Fruit fly (Drosophila melanogaster) whole organism, prepupa: ENCODE data around the gene Lipt2.

Experiments
- Blimp-1 ChIP-seq: fragments of 200-800 bp; sonication (Bioruptor generic); optimal IDR thresholded peaks from 3 replicates; lab custom pipeline; 2017; ENCODE audit warnings: missing biosample characterization, missing genetic modification characterization, mild to moderate bottlenecking, moderate library complexity, missing genetic modification reagents
- CG11902 ChIP-seq: fragments of 200-800 bp; sonication (Bioruptor generic); optimal IDR thresholded peaks from 3 replicates; lab custom pipeline; 2016; ENCODE audit warnings: missing biosample characterization, missing genetic modification characterization
- CG6854 ChIP-seq: fragments of 200-800 bp; sonication (Bioruptor generic); optimal IDR thresholded peaks from 2 replicates; lab custom pipeline; 2017; ENCODE audit warnings: missing biosample characterization, mild to moderate bottlenecking, missing genetic modification characterization
- CG8119 ChIP-seq: fragments of 200-800 bp; sonication (Bioruptor generic); IDR thresholded peaks from 3 replicates; pipeline ENCODE4 v1.3.6; 2022; ENCODE audit warnings: missing biosample characterization, missing genetic modification characterization
- CG8632 ChIP-seq: fragments of 200-800 bp; sonication (Bioruptor generic); optimal IDR thresholded peaks from 3 replicates; lab custom pipeline; 2016; ENCODE audit warnings: missing biosample characterization, missing genetic modification characterization
- fd85E ChIP-seq: fragments of 200-800 bp; sonication (Bioruptor generic); optimal IDR thresholded peaks from 3 replicates; lab custom pipeline; 2016; ENCODE audit warnings: missing biosample characterization, missing genetic modification characterization
- topi ChIP-seq: fragments of 200-800 bp; sonication (Bioruptor generic); optimal IDR thresholded peaks from 3 replicates; lab custom pipeline; 2016; ENCODE audit warnings: missing biosample characterization, missing genetic modification characterization
- vri ChIP-seq: fragments of 200-800 bp; sonication (Bioruptor generic); optimal IDR thresholded peaks from 3 replicates; lab custom pipeline; 2016; ENCODE audit warnings: missing biosample characterization, mild to moderate bottlenecking, missing genetic modification characterization

DNA sequence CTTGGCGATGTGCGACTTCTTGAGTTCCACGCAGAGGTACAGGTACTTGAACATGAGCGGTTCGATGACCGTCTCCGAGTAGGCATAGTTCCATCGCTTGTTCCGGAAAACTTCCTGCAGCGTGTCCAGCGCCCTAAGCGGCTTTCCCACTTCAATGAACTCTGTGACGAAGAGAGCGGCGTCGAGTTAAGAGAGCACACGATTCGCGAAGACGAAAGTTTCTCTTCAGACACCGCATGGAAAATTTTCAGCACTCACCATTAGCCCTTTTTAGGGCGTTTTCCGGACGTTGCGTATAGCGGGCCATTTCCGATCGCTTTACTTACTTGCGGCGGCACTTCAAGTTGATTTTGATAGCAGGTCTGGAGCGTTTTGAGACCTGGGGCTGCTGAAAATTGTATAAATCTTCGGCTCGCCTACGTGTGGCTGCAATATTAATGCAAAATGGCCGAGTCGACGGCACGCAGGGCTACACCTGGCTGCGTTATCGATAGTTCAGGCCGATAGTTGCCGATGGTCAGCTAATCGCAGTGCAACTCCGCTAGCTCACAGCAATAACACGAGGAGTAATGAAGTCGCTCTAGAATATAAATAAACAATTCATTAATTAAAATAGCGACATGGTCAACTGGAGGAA is 3.6 kb downstream of the Lipt2 start, which contains the start of the genes eIF3a and CG1074:
- TF ChIP-seq CG11902 (no peak), CG6854 (GFP tag; lab: Kevin White, UChicago) (peak; percentile 85), topi (GFP tag; lab: Kevin White, UChicago) (no peak), fd85E (GFP tag; lab: Kevin White, UChicago) (no peak), CG8632 (GFP tag; lab: Kevin White, UChicago) (no peak), CG8119 (GFP tag; lab: Robert Waterston, UW) (no peak), Blimp-1 (GFP tag; lab: Kevin White, UChicago) (no peak), vri (GFP tag; lab: Kevin White, UChicago) (no peak)
